Worm (Caenorhabditis elegans): ENCODE data around the gene dolk-1.

DNA sequence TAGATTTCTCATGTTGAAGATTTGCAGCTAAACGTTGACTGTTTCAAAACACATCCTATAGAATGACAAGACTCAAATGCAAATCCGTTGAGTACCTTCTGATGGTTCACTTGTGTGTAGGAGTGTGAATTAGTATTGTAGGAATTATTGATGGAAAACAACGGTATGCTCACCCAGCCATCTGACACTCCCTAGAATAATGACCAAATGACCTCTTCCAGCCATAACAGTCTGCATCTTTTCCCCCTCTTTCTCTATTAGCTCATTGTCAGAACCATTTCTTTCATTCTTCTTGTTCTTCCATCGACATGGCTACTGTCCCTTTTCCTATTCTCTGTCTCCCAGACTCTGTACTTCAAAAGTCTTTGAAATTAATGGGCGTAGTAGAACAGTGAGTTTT is 24.8 kb downstream of the dolk-1 start, which contains the start of gene fbxb-24:
- TF ChIP-seq W03F9.2 (tag; optimal IDR thresholded peaks at IDR 0.05), result no peak
- TF ChIP-seq him-1 (tag; optimal IDR thresholded peaks at IDR 0.05), result no peak
- TF ChIP-seq dao-5 (tag; optimal IDR thresholded peaks at IDR 0.05), result no peak
